Worm (Caenorhabditis elegans): ENCODE results near the gene elk-2.

DNA sequence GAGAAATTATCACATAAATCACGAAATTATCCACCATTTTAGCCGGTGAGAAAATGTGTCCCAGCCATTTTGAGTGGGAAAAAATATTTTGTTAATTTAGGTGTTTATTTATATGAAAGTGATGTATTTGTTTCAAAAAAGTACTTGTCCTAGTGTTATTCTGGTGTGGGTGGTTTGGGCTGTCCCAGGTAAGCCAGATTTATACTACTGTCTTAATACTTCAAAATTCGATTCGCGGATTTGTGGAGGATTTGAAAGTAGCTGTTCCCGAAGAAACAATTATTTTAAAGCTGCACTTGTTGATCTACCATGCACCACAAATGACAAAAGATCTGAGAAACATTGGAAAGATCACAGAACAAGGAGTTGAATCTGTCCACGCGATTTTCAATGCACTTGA lies 39.0 kb upstream of the elk-2 start, which contains the start of gene Y73B3A.11:
- TF ChIP-seq W03F9.2 (tag; optimal IDR thresholded peaks at IDR 0.05): no peak
- no peak for TF ChIP-seq dao-5 (tag; optimal IDR thresholded peaks at IDR 0.05)

Measured in whole organism, L4/young adult.